Worm (Caenorhabditis elegans) whole organism, young adult: ENCODE data around the gene cyp-35A5.

ENCODE experiments used
- C17E4.6 ChIP-seq: fragments of 200-800 bp; sonication (Bioruptor generic); IDR thresholded peaks from 2 replicates; pipeline ENCODE4 v1.3.6; 2022; ENCODE audit warnings: missing genetic modification reagents, missing genetic modification characterization, missing compliant biosample characterization
- efl-1 ChIP-seq: fragments of 150-350 bp; optimal IDR thresholded peaks from 2 replicates; lab custom pipeline; 2014; ENCODE audit warnings: missing biosample characterization, missing genetic modification reagents, missing genetic modification characterization
- gei-17 ChIP-seq: fragments of 200-800 bp; sonication (Bioruptor generic); optimal IDR thresholded peaks from 2 replicates; lab custom pipeline; 2018; ENCODE audit warnings: mild to moderate bottlenecking, missing genetic modification characterization, missing compliant biosample characterization
- nfya-1 ChIP-seq: sonication (generic microtip); optimal IDR thresholded peaks from 2 replicates; lab custom pipeline; 2017; ENCODE audit warnings: antibody characterized with exemption, missing compliant biosample characterization, missing genetic modification characterization, borderline replicate concordance; ENCODE audit not compliant: insufficient read depth
- pha-4 ChIP-seq: fragments of 150-350 bp; sonication (generic microtip); optimal IDR thresholded peaks from 2 replicates; lab custom pipeline; 2014; ENCODE audit warnings: missing biosample characterization, missing genetic modification reagents, missing genetic modification characterization
- tbp1 ChIP-seq: fragments of 200-800 bp; sonication (Bioruptor generic); optimal IDR thresholded peaks from 2 replicates; lab custom pipeline; 2018; ENCODE audit warnings: mild to moderate bottlenecking, missing genetic modification characterization, missing compliant biosample characterization
- tbx-9 ChIP-seq: sonication (generic microtip); optimal IDR thresholded peaks from 2 replicates; lab custom pipeline; 2016; ENCODE audit warnings: borderline replicate concordance, missing genetic modification characterization, inconsistent platforms, missing compliant biosample characterization

ce11 chrV:3921635-3922034 lies 14.5 kb upstream of the cyp-35A5 start, which contains the start of gene srx-65:
- TF ChIP-seq C17E4.6 (GFP tag; lab: Robert Waterston, UW) (no peak), nfya-1 (tag; lab: Kevin White, UChicago) (no peak), tbx-9 (tag; lab: Kevin White, UChicago) (no peak), pha-4 (no peak), efl-1 (GFP tag; lab: Kevin White, UChicago) (no peak), gei-17 (GFP tag; lab: Kevin White, UChicago) (no peak), tbp1 (GFP tag; lab: Kevin White, UChicago) (no peak)
